Worm (Caenorhabditis elegans) whole organism, L2 larva: ENCODE results near the gene lrpr-1.

ENCODE experiments used
- C34F6.9 ChIP-seq: fragments of 150-350 bp; optimal IDR thresholded peaks from 2 replicates; lab custom pipeline; 2014; ENCODE audit warnings: missing biosample characterization, missing genetic modification characterization
- F13H6.1 ChIP-seq: sonication (generic microtip); optimal IDR thresholded peaks from 2 replicates; lab custom pipeline; 2016; ENCODE audit warnings: missing genetic modification characterization, missing compliant biosample characterization
- R02D3.7 ChIP-seq: fragments of 150-350 bp; optimal IDR thresholded peaks from 2 replicates; lab custom pipeline; 2014; ENCODE audit warnings: missing biosample characterization, missing genetic modification characterization
- Y55F3AM.14 ChIP-seq: fragments of 200-800 bp; sonication (Bioruptor generic); optimal IDR thresholded peaks from 2 replicates; lab custom pipeline; 2018; ENCODE audit warnings: mild to moderate bottlenecking, missing genetic modification characterization, missing compliant biosample characterization
- alr-1 ChIP-seq: fragments of 150-350 bp; optimal IDR thresholded peaks from 2 replicates; lab custom pipeline; 2014; ENCODE audit warnings: missing biosample characterization, missing genetic modification characterization
- aly-2 ChIP-seq: fragments of 150-350 bp; optimal IDR thresholded peaks from 2 replicates; lab custom pipeline; 2014; ENCODE audit warnings: missing biosample characterization, missing genetic modification characterization
- ama-1 ChIP-seq: fragments of 150-350 bp; optimal IDR thresholded peaks from 2 replicates; lab custom pipeline; 2018; ENCODE audit warnings: inconsistent platforms
- ceh-16 ChIP-seq: fragments of 150-350 bp; optimal IDR thresholded peaks from 2 replicates; lab custom pipeline; 2014; ENCODE audit warnings: missing biosample characterization, missing genetic modification characterization
- crh-2 ChIP-seq: sonication (generic microtip); optimal IDR thresholded peaks from 2 replicates; lab custom pipeline; 2017; ENCODE audit warnings: missing biosample characterization, missing genetic modification characterization
- elt-1 ChIP-seq: fragments of 150-350 bp; optimal IDR thresholded peaks from 2 replicates; lab custom pipeline; 2014; ENCODE audit warnings: missing biosample characterization, missing genetic modification characterization
- elt-3 ChIP-seq: sonication (generic microtip); optimal IDR thresholded peaks from 2 replicates; lab custom pipeline; 2017; ENCODE audit warnings: missing biosample characterization, missing genetic modification characterization
- fos-1 ChIP-seq: fragments of 150-350 bp; optimal IDR thresholded peaks from 2 replicates; lab custom pipeline; 2014; ENCODE audit warnings: missing biosample characterization, missing genetic modification characterization
- gmeb-1 ChIP-seq: fragments of 150-350 bp; optimal IDR thresholded peaks from 2 replicates; lab custom pipeline; 2014; ENCODE audit warnings: missing biosample characterization, missing genetic modification characterization
- lin-11 ChIP-seq: fragments of 150-350 bp; sonication (generic microtip); optimal IDR thresholded peaks from 2 replicates; lab custom pipeline; 2014; ENCODE audit warnings: missing biosample characterization, missing genetic modification characterization, inconsistent platforms, mixed read lengths
- lin-39 ChIP-seq: fragments of 150-350 bp; optimal IDR thresholded peaks from 2 replicates; lab custom pipeline; 2014; ENCODE audit warnings: missing biosample characterization, missing genetic modification reagents, missing genetic modification characterization
- lsy-2 ChIP-seq, 2 experiments: fragments of 150-350 bp in 1 of 2; sonication (generic microtip) in 1 of 2; optimal IDR thresholded peaks; 2 replicates each; lab custom pipeline; 2014 to 2017; ENCODE audit warnings: missing biosample characterization in 2 of 2, missing genetic modification characterization in 2 of 2
- mbf-1 ChIP-seq: sonication (generic microtip); optimal IDR thresholded peaks from 2 replicates; lab custom pipeline; 2017; ENCODE audit warnings: missing biosample characterization, missing genetic modification characterization
- nhr-10 ChIP-seq: sonication (generic microtip); optimal IDR thresholded peaks from 2 replicates; lab custom pipeline; 2017; ENCODE audit warnings: missing biosample characterization, missing genetic modification characterization
- nhr-11 ChIP-seq: fragments of 150-350 bp; optimal IDR thresholded peaks from 2 replicates; lab custom pipeline; 2014; ENCODE audit warnings: missing biosample characterization, missing genetic modification characterization
- nhr-12 ChIP-seq: fragments of 150-350 bp; optimal IDR thresholded peaks from 2 replicates; lab custom pipeline; 2014; ENCODE audit warnings: missing biosample characterization, missing genetic modification characterization
- nhr-21 ChIP-seq: fragments of 150-350 bp; optimal IDR thresholded peaks from 2 replicates; lab custom pipeline; 2014; ENCODE audit warnings: missing biosample characterization, missing genetic modification characterization
- nhr-237 ChIP-seq: fragments of 150-350 bp; optimal IDR thresholded peaks from 2 replicates; lab custom pipeline; 2014; ENCODE audit warnings: missing biosample characterization, missing genetic modification characterization
- nhr-25 ChIP-seq: fragments of 150-350 bp; sonication (generic microtip); optimal IDR thresholded peaks from 3 replicates; lab custom pipeline; 2014; ENCODE audit warnings: missing biosample characterization, missing genetic modification characterization
- nhr-77 ChIP-seq: fragments of 150-350 bp; optimal IDR thresholded peaks from 2 replicates; lab custom pipeline; 2014; ENCODE audit warnings: missing biosample characterization, missing genetic modification characterization
- peb-1 ChIP-seq: fragments of 150-350 bp; optimal IDR thresholded peaks from 2 replicates; lab custom pipeline; 2014; ENCODE audit warnings: missing biosample characterization, missing genetic modification characterization
- sma-3 ChIP-seq: sonication (generic microtip); optimal IDR thresholded peaks from 2 replicates; lab custom pipeline; 2016; ENCODE audit warnings: missing genetic modification reagents, missing genetic modification characterization, missing compliant biosample characterization
- sma-9 ChIP-seq, 2 experiments: fragments of 150-350 bp in 1 of 2; sonication (generic microtip) in 1 of 2; optimal IDR thresholded peaks; 2 replicates each; lab custom pipeline; 2014 to 2016; ENCODE audit warnings: missing genetic modification characterization in 2 of 2, mild to moderate bottlenecking in 1 of 2, missing biosample characterization in 1 of 2, missing compliant biosample characterization in 1 of 2, missing genetic modification reagents in 1 of 2, moderate library complexity in 1 of 2
- snpc-4 ChIP-seq: fragments of 150-350 bp; optimal IDR thresholded peaks from 2 replicates; lab custom pipeline; 2014; ENCODE audit warnings: missing biosample characterization, missing genetic modification characterization
- unc-39 ChIP-seq: fragments of 150-350 bp; optimal IDR thresholded peaks from 2 replicates; lab custom pipeline; 2014; ENCODE audit warnings: missing biosample characterization, missing genetic modification characterization
- zag-1 ChIP-seq: fragments of 150-350 bp; optimal IDR thresholded peaks from 2 replicates; lab custom pipeline; 2014; ENCODE audit warnings: missing biosample characterization, missing genetic modification characterization
- ztf-1 ChIP-seq: fragments of 200-800 bp; sonication (Bioruptor generic); conservative IDR thresholded peaks from 2 replicates; pipeline ENCODE4 v1.3.6; 2022; ENCODE audit warnings: missing genetic modification characterization, missing compliant biosample characterization
- ztf-11 ChIP-seq: sonication (generic microtip); optimal IDR thresholded peaks from 2 replicates; lab custom pipeline; 2017; ENCODE audit warnings: missing biosample characterization, missing genetic modification characterization
- ztf-4 ChIP-seq: fragments of 150-350 bp; optimal IDR thresholded peaks from 2 replicates; lab custom pipeline; 2014; ENCODE audit warnings: missing biosample characterization, missing genetic modification characterization

Gene lrpr-1

ce11 chrV:5922236-5922635 lies 4.5 kb upstream of the lrpr-1 start, which contains the start of gene srsx-18:
srsx-18 (plus strand) TSS chrV:5922536.
- TF ChIP-seq mbf-1 = no peak
- no peak for TF ChIP-seq R02D3.7
- TF ChIP-seq nhr-25 (tag; lab: Kevin White, UChicago) = no peak
- no peak for TF ChIP-seq gmeb-1
- no peak for TF ChIP-seq Y55F3AM.14 (GFP tag; lab: Kevin White, UChicago)
- TF ChIP-seq aly-2 = no peak
- TF ChIP-seq ama-1 (lab: Kevin White, UChicago) = no peak
- no peak for TF ChIP-seq ceh-16
- TF ChIP-seq crh-2 (tag; lab: Kevin White, UChicago) = no peak
- no peak for TF ChIP-seq nhr-11 (tag; lab: Kevin White, UChicago)
- no peak for TF ChIP-seq lin-11 (tag; lab: Kevin White, UChicago)
- no peak for TF ChIP-seq unc-39 (tag; lab: Kevin White, UChicago)
- TF ChIP-seq ztf-11 (tag; lab: Kevin White, UChicago) = no peak
- no peak for TF ChIP-seq zag-1 (tag; lab: Kevin White, UChicago)
- TF ChIP-seq elt-3 (tag; lab: Kevin White, UChicago) = no peak
- TF ChIP-seq nhr-10 (tag; lab: Kevin White, UChicago) = no peak
- TF ChIP-seq peb-1 (tag; lab: Kevin White, UChicago) = no peak
- TF ChIP-seq, all 48 proteins: peak for 0

- no peak for TF ChIP-seq ztf-1 (GFP tag; lab: Robert Waterston, UW)
- TF ChIP-seq mbf-1 = no peak
- TF ChIP-seq sma-3 (GFP tag; lab: Kevin White, UChicago) = no peak
- no peak for TF ChIP-seq ztf-4
- no peak for TF ChIP-seq nhr-77 (tag; lab: Kevin White, UChicago)
- TF ChIP-seq nhr-11 (tag; lab: Kevin White, UChicago) = no peak
- no peak for TF ChIP-seq aly-2
- no peak for TF ChIP-seq crh-2 (tag; lab: Kevin White, UChicago)
- TF ChIP-seq nhr-12 = no peak
- no peak for TF ChIP-seq lsy-2 (tag; optimal IDR thresholded peaks at IDR 0.05; lab: Kevin White, UChicago)
- TF ChIP-seq C34F6.9 = no peak
- no peak for TF ChIP-seq alr-1 (tag; lab: Kevin White, UChicago)
- no peak for TF ChIP-seq snpc-4
These were observed 4.1 kb upstream of the lrpr-1 start for ce11 chrV:5921761-5922160.

ce11 chrV:5919887-5920286 lies 2.2 kb upstream of the lrpr-1 start, which contains the start of gene C04E6.12:
C04E6.12 (minus strand) TSS chrV:5919987.
- TF ChIP-seq elt-1 (tag; lab: Kevin White, UChicago) (no peak), crh-2 (tag; lab: Kevin White, UChicago) (no peak), Y55F3AM.14 (GFP tag; lab: Kevin White, UChicago) (no peak), nhr-237 (tag; lab: Kevin White, UChicago) (no peak), ztf-4 (no peak), elt-3 (tag; lab: Kevin White, UChicago) (no peak), F13H6.1 (tag; lab: Kevin White, UChicago) (no peak)

ce11 chrV:5916862-5917261 lies 829 bp downstream of the lrpr-1 start:
- TF ChIP-seq zag-1 (tag; lab: Kevin White, UChicago) (no peak), sma-3 (GFP tag; lab: Kevin White, UChicago) (no peak), sma-9 (GFP tag; optimal IDR thresholded peaks at IDR 0.05; lab: Kevin White, UChicago) (no peak), sma-9 (tag; optimal IDR thresholded peaks at IDR 0.05; lab: Kevin White, UChicago) (no peak), C34F6.9 (no peak)

- no peak for TF ChIP-seq lin-39 (tag; lab: Kevin White, UChicago)
- TF ChIP-seq nhr-25 (tag; lab: Kevin White, UChicago) = no peak
- no peak for TF ChIP-seq sma-3 (GFP tag; lab: Kevin White, UChicago)
- TF ChIP-seq snpc-4 = no peak
- TF ChIP-seq Y55F3AM.14 (GFP tag; lab: Kevin White, UChicago) = no peak
- no peak for TF ChIP-seq ceh-16
- TF ChIP-seq fos-1 (tag; lab: Kevin White, UChicago) = no peak
- no peak for TF ChIP-seq crh-2 (tag; lab: Kevin White, UChicago)
- TF ChIP-seq nhr-21 (tag; lab: Kevin White, UChicago) = no peak
- no peak for TF ChIP-seq nhr-77 (tag; lab: Kevin White, UChicago)
- TF ChIP-seq ztf-1 (GFP tag; lab: Robert Waterston, UW) = no peak
- TF ChIP-seq ama-1 (lab: Kevin White, UChicago) = no peak
- no peak for TF ChIP-seq aly-2
- TF ChIP-seq, all 48 proteins: peak for 0
These were observed 5.3 kb downstream of the lrpr-1 start, which contains the start of gene C04E6.13 for ce11 chrV:5912426-5912825. C04E6.13 (plus strand) TSS chrV:5912726.
